Worm (Caenorhabditis elegans) whole organism, late embryonic: ENCODE measurements around the gene M01F1.4.
A peak's percentile ranks its signal among the peaks of the same experiment; 100 is the strongest.

ENCODE experiments used
- C08G9.2 ChIP-seq: sonication (generic microtip); optimal IDR thresholded peaks from 2 replicates; lab custom pipeline; 2016; ENCODE audit warnings: mild to moderate bottlenecking, missing genetic modification characterization, moderate library complexity, missing compliant biosample characterization
- F13H6.1 ChIP-seq: sonication (generic microtip); optimal IDR thresholded peaks from 2 replicates; lab custom pipeline; 2016; ENCODE audit warnings: missing genetic modification characterization, missing compliant biosample characterization
- Y22D7AL.16 ChIP-seq: sonication (generic microtip); optimal IDR thresholded peaks from 2 replicates; lab custom pipeline; 2016; ENCODE audit warnings: missing genetic modification characterization, missing compliant biosample characterization
- ama-1 ChIP-seq: fragments of 150-350 bp; optimal IDR thresholded peaks from 2 replicates; lab custom pipeline; 2014
- ceh-14 ChIP-seq: sonication (generic microtip); optimal IDR thresholded peaks from 2 replicates; lab custom pipeline; 2016; ENCODE audit warnings: missing genotype, missing genetic modification characterization, missing compliant biosample characterization
- ceh-18 ChIP-seq: sonication (generic microtip); optimal IDR thresholded peaks from 2 replicates; lab custom pipeline; 2016; ENCODE audit warnings: missing genetic modification characterization, missing compliant biosample characterization
- ceh-19 ChIP-seq: fragments of 200-800 bp; sonication (Bioruptor generic); optimal IDR thresholded peaks from 2 replicates; lab custom pipeline; 2018; ENCODE audit warnings: mild to moderate bottlenecking, missing genetic modification characterization, missing compliant biosample characterization
- ceh-2 ChIP-seq: sonication (generic microtip); optimal IDR thresholded peaks from 2 replicates; lab custom pipeline; 2016; ENCODE audit warnings: missing genotype, missing genetic modification characterization, missing compliant biosample characterization
- ceh-22 ChIP-seq: sonication (generic microtip); optimal IDR thresholded peaks from 2 replicates; lab custom pipeline; 2017; ENCODE audit warnings: missing biosample characterization, missing genetic modification characterization
- ceh-24 ChIP-seq: sonication (generic microtip); optimal IDR thresholded peaks from 2 replicates; lab custom pipeline; 2016; ENCODE audit warnings: mild to moderate bottlenecking, missing genetic modification characterization, missing compliant biosample characterization
- ceh-30 ChIP-seq: fragments of 150-350 bp; optimal IDR thresholded peaks from 2 replicates; lab custom pipeline; 2014; ENCODE audit warnings: missing biosample characterization, missing genetic modification characterization
- ceh-31 ChIP-seq: sonication (generic microtip); optimal IDR thresholded peaks from 2 replicates; lab custom pipeline; 2016; ENCODE audit warnings: missing genetic modification characterization, missing compliant biosample characterization
- ceh-34 ChIP-seq: sonication (generic microtip); optimal IDR thresholded peaks from 2 replicates; lab custom pipeline; 2016; ENCODE audit warnings: mild to moderate bottlenecking, missing genetic modification characterization, missing compliant biosample characterization
- ceh-48 ChIP-seq: sonication (generic microtip); optimal IDR thresholded peaks from 2 replicates; lab custom pipeline; 2016; ENCODE audit warnings: missing genetic modification characterization, inconsistent platforms, missing compliant biosample characterization
- ceh-6 ChIP-seq: fragments of 200-800 bp; sonication (Bioruptor generic); optimal IDR thresholded peaks from 2 replicates; lab custom pipeline; 2018; ENCODE audit warnings: mild to moderate bottlenecking, missing genetic modification characterization, missing compliant biosample characterization
- ceh-9 ChIP-seq: sonication (generic microtip); optimal IDR thresholded peaks from 2 replicates; lab custom pipeline; 2016; ENCODE audit warnings: mild to moderate bottlenecking, missing genetic modification characterization, inconsistent platforms, missing compliant biosample characterization
- dmd-4 ChIP-seq: sonication (generic microtip); optimal IDR thresholded peaks from 2 replicates; lab custom pipeline; 2016; ENCODE audit warnings: borderline replicate concordance, missing genetic modification characterization, missing compliant biosample characterization
- dve-1 ChIP-seq: sonication (generic microtip); optimal IDR thresholded peaks from 2 replicates; lab custom pipeline; 2017; ENCODE audit warnings: antibody characterized with exemption, mild to moderate bottlenecking, missing genetic modification characterization, missing compliant biosample characterization
- elt-2 ChIP-seq: sonication (generic microtip); optimal IDR thresholded peaks from 2 replicates; lab custom pipeline; 2016; ENCODE audit warnings: missing genetic modification reagents, missing genetic modification characterization, missing compliant biosample characterization
- ets-4 ChIP-seq: sonication (generic microtip); optimal IDR thresholded peaks from 2 replicates; lab custom pipeline; 2016; ENCODE audit warnings: missing genetic modification characterization, missing compliant biosample characterization
- fax-1 ChIP-seq: sonication (generic microtip); optimal IDR thresholded peaks from 2 replicates; lab custom pipeline; 2016; ENCODE audit warnings: missing genotype, missing genetic modification characterization, missing compliant biosample characterization
- fkh-6 ChIP-seq: sonication (generic microtip); optimal IDR thresholded peaks from 2 replicates; lab custom pipeline; 2016; ENCODE audit warnings: missing genetic modification characterization, missing compliant biosample characterization
- hlh-13 ChIP-seq: fragments of 200-800 bp; sonication (Bioruptor generic); optimal IDR thresholded peaks from 2 replicates; lab custom pipeline; 2018; ENCODE audit warnings: mild to moderate bottlenecking, missing genetic modification characterization, missing compliant biosample characterization
- hlh-15 ChIP-seq: sonication (generic microtip); optimal IDR thresholded peaks from 2 replicates; lab custom pipeline; 2016; ENCODE audit warnings: missing genetic modification characterization, missing compliant biosample characterization
- hlh-30 ChIP-seq: sonication (generic microtip); optimal IDR thresholded peaks from 2 replicates; lab custom pipeline; 2017; ENCODE audit warnings: antibody characterized with exemption, missing genetic modification characterization, missing compliant biosample characterization; ENCODE audit not compliant: insufficient read depth
- lin-11 ChIP-seq: fragments of 200-800 bp; sonication (Bioruptor generic); optimal IDR thresholded peaks from 2 replicates; lab custom pipeline; 2018; ENCODE audit warnings: mild to moderate bottlenecking, missing genetic modification characterization, missing compliant biosample characterization
- madf-2 ChIP-seq: sonication (generic microtip); optimal IDR thresholded peaks from 2 replicates; lab custom pipeline; 2017; ENCODE audit warnings: missing genetic modification characterization, missing compliant biosample characterization
- nfya-1 ChIP-seq: sonication (generic microtip); optimal IDR thresholded peaks from 2 replicates; lab custom pipeline; 2017; ENCODE audit warnings: missing genetic modification characterization, mild to moderate bottlenecking, missing compliant biosample characterization, antibody characterized with exemption, moderate library complexity
- npax-4 ChIP-seq: sonication (generic microtip); optimal IDR thresholded peaks from 2 replicates; lab custom pipeline; 2016; ENCODE audit warnings: missing genetic modification characterization, missing compliant biosample characterization
- pat-9 ChIP-seq: fragments of 200-800 bp; sonication (Bioruptor generic); optimal IDR thresholded peaks from 2 replicates; lab custom pipeline; 2018; ENCODE audit warnings: mild to moderate bottlenecking, missing genetic modification characterization, moderate library complexity, missing compliant biosample characterization
- pax-1 ChIP-seq: fragments of 150-350 bp; optimal IDR thresholded peaks from 2 replicates; lab custom pipeline; 2014; ENCODE audit warnings: missing biosample characterization, missing genetic modification characterization
- pha-2 ChIP-seq: sonication (generic microtip); optimal IDR thresholded peaks from 2 replicates; lab custom pipeline; 2017; ENCODE audit warnings: mild to moderate bottlenecking, missing genetic modification characterization, missing compliant biosample characterization
- ref-2 ChIP-seq: sonication (generic microtip); optimal IDR thresholded peaks from 2 replicates; lab custom pipeline; 2016; ENCODE audit warnings: missing genetic modification characterization, missing compliant biosample characterization
- rnt-1 ChIP-seq: sonication (generic microtip); optimal IDR thresholded peaks from 2 replicates; lab custom pipeline; 2016; ENCODE audit warnings: missing genetic modification characterization, missing compliant biosample characterization
- sox-2 ChIP-seq: fragments of 200-800 bp; sonication (Bioruptor generic); IDR thresholded peaks from 2 replicates; pipeline ENCODE4 v1.3.6; 2022; ENCODE audit warnings: missing genetic modification reagents, missing genetic modification characterization, missing compliant biosample characterization
- sox-4 ChIP-seq: sonication (generic microtip); optimal IDR thresholded peaks from 2 replicates; lab custom pipeline; 2017; ENCODE audit warnings: mild to moderate bottlenecking, missing genetic modification characterization, inconsistent platforms, missing compliant biosample characterization
- tbx-2 ChIP-seq: sonication (generic microtip); optimal IDR thresholded peaks from 2 replicates; lab custom pipeline; 2016; ENCODE audit warnings: missing genetic modification characterization, missing compliant biosample characterization
- ttx-3 ChIP-seq: sonication (generic microtip); optimal IDR thresholded peaks from 2 replicates; lab custom pipeline; 2016; ENCODE audit warnings: missing genetic modification reagents, missing genetic modification characterization, missing compliant biosample characterization
- unc-42 ChIP-seq: sonication (generic microtip); optimal IDR thresholded peaks from 2 replicates; lab custom pipeline; 2016; ENCODE audit warnings: missing genotype, missing genetic modification characterization, missing compliant biosample characterization
- unc-86 ChIP-seq: sonication (generic microtip); optimal IDR thresholded peaks from 2 replicates; lab custom pipeline; 2016; ENCODE audit warnings: missing genetic modification characterization, missing compliant biosample characterization
- zip-5 ChIP-seq: sonication (generic microtip); optimal IDR thresholded peaks from 2 replicates; lab custom pipeline; 2016; ENCODE audit warnings: missing genetic modification characterization, missing compliant biosample characterization
- ztf-16 ChIP-seq: sonication (generic microtip); optimal IDR thresholded peaks from 2 replicates; lab custom pipeline; 2017; ENCODE audit warnings: missing genetic modification characterization, missing compliant biosample characterization

M01F1.4 gene

ce11 chrIII:3467013-3467412 lies 42.8 kb downstream of the M01F1.4 start:
- peak; percentile 93 for TF ChIP-seq nfya-1
- TF ChIP-seq ceh-6 (GFP tag; lab: Kevin White, UChicago) = no peak

- TF ChIP-seq ceh-9 (tag; lab: Kevin White, UChicago) = no peak
- no peak for TF ChIP-seq ceh-34 (tag; lab: Kevin White, UChicago)
These were observed 48.4 kb downstream of the M01F1.4 start, which contains the start of gene pph-6 for ce11 chrIII:3461403-3461802. TSS of gene pph-6 (plus strand) at chrIII:3461703.

ce11 chrIII:3460061-3460460 lies 49.8 kb downstream of the M01F1.4 start, which contains the start of gene C34C12.8:
TSS of gene C34C12.8 (plus strand) at chrIII:3460406.
- TF ChIP-seq ref-2 (tag; lab: Kevin White, UChicago) = peak; percentile 71
- peak; percentile 18 for TF ChIP-seq ets-4
- peak; percentile 87 for TF ChIP-seq nfya-1
- peak; percentile 2 for TF ChIP-seq npax-4 (tag; lab: Kevin White, UChicago)
- TF ChIP-seq pat-9 = peak; percentile 40
- peak; percentile 9 for TF ChIP-seq hlh-15 (tag; lab: Kevin White, UChicago)
- TF ChIP-seq ceh-19 (GFP tag; lab: Kevin White, UChicago) = peak; percentile 55
- TF ChIP-seq tbx-2 = peak; percentile 70
- peak; percentile 78 for TF ChIP-seq ceh-31 (tag; lab: Kevin White, UChicago)
- TF ChIP-seq unc-42 = peak; percentile 89
- TF ChIP-seq ceh-24 = no peak
- peak; percentile 57 for TF ChIP-seq dve-1 (tag; lab: Kevin White, UChicago)
- TF ChIP-seq fkh-6 (tag; lab: Kevin White, UChicago) = peak; percentile 7
- TF ChIP-seq zip-5 (tag; lab: Kevin White, UChicago) = no peak
- TF ChIP-seq ceh-30 (tag; lab: Kevin White, UChicago) = peak; percentile 81
- no peak for TF ChIP-seq ceh-6 (GFP tag; lab: Kevin White, UChicago)
- TF ChIP-seq F13H6.1 (tag; lab: Kevin White, UChicago) = no peak
- TF ChIP-seq Y22D7AL.16 (tag; lab: Kevin White, UChicago) = no peak
- TF ChIP-seq rnt-1 (tag; lab: Kevin White, UChicago) = peak; percentile 63
- TF ChIP-seq unc-86 = peak; percentile 37
- TF ChIP-seq elt-2 (tag; lab: Kevin White, UChicago) = peak; percentile 51
- peak; percentile 11 for TF ChIP-seq hlh-13
- TF ChIP-seq sox-2 (GFP tag; lab: Robert Waterston, UW) = no peak
- no peak for TF ChIP-seq ceh-22
- peak; percentile 37 for TF ChIP-seq pax-1
- TF ChIP-seq hlh-30 (tag; lab: Kevin White, UChicago) = peak; percentile 71
- no peak for TF ChIP-seq pha-2 (tag; lab: Kevin White, UChicago)
- peak; percentile 33 for TF ChIP-seq ceh-34 (tag; lab: Kevin White, UChicago)
- TF ChIP-seq dmd-4 (tag; lab: Kevin White, UChicago) = peak; percentile 30
- no peak for TF ChIP-seq ttx-3
- TF ChIP-seq ceh-48 (tag; lab: Kevin White, UChicago) = peak; percentile 13
- peak; percentile 41 for TF ChIP-seq ceh-14 (tag; lab: Kevin White, UChicago)
- TF ChIP-seq ama-1 (lab: Kevin White, UChicago) = no peak
- peak; percentile 15 for TF ChIP-seq ceh-18 (tag; lab: Kevin White, UChicago)
- TF ChIP-seq fax-1 (tag; lab: Kevin White, UChicago) = peak; percentile 1
- peak; percentile 17 for TF ChIP-seq lin-11 (tag; lab: Kevin White, UChicago)
- TF ChIP-seq madf-2 (tag; lab: Kevin White, UChicago) = peak; percentile 7
- peak; percentile 51 for TF ChIP-seq C08G9.2 (tag; lab: Kevin White, UChicago)
- peak; percentile 3 for TF ChIP-seq ceh-2 (tag; lab: Kevin White, UChicago)
- peak; percentile 15 for TF ChIP-seq ztf-16 (tag; lab: Kevin White, UChicago)
- TF ChIP-seq sox-4 (tag; lab: Kevin White, UChicago) = peak; percentile 39
